Fruit fly (Drosophila melanogaster) whole organism, prepupa: ENCODE data around the gene CG9270.
A peak's percentile ranks its signal among the peaks of the same experiment; 100 is the strongest.

ENCODE experiments used
- CG11294 ChIP-seq: fragments of 200-800 bp; sonication (Bioruptor generic); IDR thresholded peaks from 2 replicates; pipeline ENCODE4 v1.3.6; 2022; ENCODE audit warnings: missing biosample characterization, missing genetic modification characterization
- CG11902 ChIP-seq: fragments of 200-800 bp; sonication (Bioruptor generic); optimal IDR thresholded peaks from 3 replicates; lab custom pipeline; 2016; ENCODE audit warnings: missing biosample characterization, missing genetic modification characterization
- CG15336 ChIP-seq: fragments of 200-800 bp; sonication (Bioruptor generic); IDR thresholded peaks from 2 replicates; pipeline ENCODE4 v1.3.6; 2022; ENCODE audit warnings: missing biosample characterization, missing genetic modification characterization
- CG3032 ChIP-seq: fragments of 200-800 bp; optimal IDR thresholded peaks from 2 replicates; lab custom pipeline; 2019; ENCODE audit warnings: missing biosample characterization, mild to moderate bottlenecking, missing genetic modification characterization, moderate library complexity
- CG3919 ChIP-seq: fragments of 200-800 bp; sonication (Bioruptor generic); optimal IDR thresholded peaks from 3 replicates; lab custom pipeline; 2016; ENCODE audit warnings: missing biosample characterization, missing genetic modification characterization
- CG6276 ChIP-seq: fragments of 200-800 bp; sonication (Bioruptor generic); optimal IDR thresholded peaks from 2 replicates; lab custom pipeline; 2017; ENCODE audit warnings: missing biosample characterization, mild to moderate bottlenecking, missing genetic modification characterization
- CG6792 ChIP-seq: fragments of 200-800 bp; sonication (Bioruptor generic); optimal IDR thresholded peaks from 3 replicates; lab custom pipeline; 2016; ENCODE audit warnings: missing biosample characterization, missing genetic modification characterization
- CG6854 ChIP-seq: fragments of 200-800 bp; sonication (Bioruptor generic); optimal IDR thresholded peaks from 2 replicates; lab custom pipeline; 2017; ENCODE audit warnings: missing biosample characterization, mild to moderate bottlenecking, missing genetic modification characterization
- CG8119 ChIP-seq: fragments of 200-800 bp; sonication (Bioruptor generic); IDR thresholded peaks from 3 replicates; pipeline ENCODE4 v1.3.6; 2022; ENCODE audit warnings: missing biosample characterization, missing genetic modification characterization
- CG8632 ChIP-seq: fragments of 200-800 bp; sonication (Bioruptor generic); optimal IDR thresholded peaks from 3 replicates; lab custom pipeline; 2016; ENCODE audit warnings: missing biosample characterization, missing genetic modification characterization
- Eip78C ChIP-seq: fragments of 200-800 bp; sonication (Bioruptor generic); peaks from one replicate; lab custom pipeline; 2016; ENCODE audit warnings: missing biosample characterization, missing genetic modification characterization
- Eip93F ChIP-seq: fragments of 200-800 bp; sonication (Bioruptor generic); optimal IDR thresholded peaks from 2 replicates; lab custom pipeline; 2016; ENCODE audit warnings: missing biosample characterization, mild to moderate bottlenecking, missing genetic modification characterization
- Gug ChIP-seq: fragments of 200-800 bp; sonication (Bioruptor generic); IDR thresholded peaks from 2 replicates; pipeline ENCODE4 v1.3.6; 2022; ENCODE audit warnings: missing biosample characterization, missing genetic modification characterization
- Hr38 ChIP-seq: sonication (Bioruptor generic); optimal IDR thresholded peaks from 2 replicates; lab custom pipeline; 2016; ENCODE audit warnings: missing biosample characterization, missing genetic modification characterization
- Hr39 ChIP-seq: fragments of 200-800 bp; sonication (Bioruptor generic); optimal IDR thresholded peaks from 2 replicates; lab custom pipeline; 2016; ENCODE audit warnings: missing biosample characterization, missing genetic modification characterization
- Lpt ChIP-seq: fragments of 200-800 bp; sonication (Bioruptor generic); optimal IDR thresholded peaks from 3 replicates; lab custom pipeline; 2016; ENCODE audit warnings: missing biosample characterization, missing genetic modification characterization
- Met ChIP-seq: fragments of 200-800 bp; sonication (Bioruptor generic); optimal IDR thresholded peaks from 3 replicates; lab custom pipeline; 2016; ENCODE audit warnings: missing biosample characterization, missing genetic modification characterization
- OdsH ChIP-seq: fragments of 200-800 bp; sonication (Bioruptor generic); optimal IDR thresholded peaks from 3 replicates; lab custom pipeline; 2016; ENCODE audit warnings: missing biosample characterization, missing genetic modification characterization
- Smox ChIP-seq: fragments of 200-800 bp; sonication (Bioruptor generic); optimal IDR thresholded peaks from 3 replicates; lab custom pipeline; 2016; ENCODE audit warnings: missing biosample characterization, missing genetic modification characterization
- Sox14 ChIP-seq: fragments of 200-800 bp; sonication (Bioruptor generic); optimal IDR thresholded peaks from 3 replicates; lab custom pipeline; 2016; ENCODE audit warnings: missing biosample characterization, missing genetic modification characterization
- acj6 ChIP-seq: fragments of 200-800 bp; sonication (Bioruptor generic); optimal IDR thresholded peaks from 3 replicates; lab custom pipeline; 2016; ENCODE audit warnings: missing biosample characterization, missing genetic modification characterization
- dac ChIP-seq: fragments of 200-800 bp; sonication (Bioruptor generic); optimal IDR thresholded peaks from 2 replicates; lab custom pipeline; 2017; ENCODE audit warnings: missing biosample characterization, mild to moderate bottlenecking, missing genetic modification characterization
- dsx ChIP-seq: fragments of 200-800 bp; optimal IDR thresholded peaks from 3 replicates; lab custom pipeline; 2019; ENCODE audit warnings: missing biosample characterization, mild to moderate bottlenecking, missing genetic modification characterization, moderate library complexity; ENCODE audit not compliant: poor library complexity, severe bottlenecking
- fd59A ChIP-seq: fragments of 200-800 bp; sonication (Bioruptor generic); optimal IDR thresholded peaks from 2 replicates; lab custom pipeline; 2017; ENCODE audit warnings: missing biosample characterization, mild to moderate bottlenecking, missing genetic modification characterization, missing genetic modification reagents
- lz ChIP-seq: fragments of 200-800 bp; sonication (Bioruptor generic); optimal IDR thresholded peaks from 3 replicates; lab custom pipeline; 2016; ENCODE audit warnings: missing biosample characterization, missing genetic modification characterization
- net ChIP-seq: fragments of 200-800 bp; sonication (Bioruptor generic); optimal IDR thresholded peaks from 3 replicates; lab custom pipeline; 2016; ENCODE audit warnings: missing biosample characterization, missing genetic modification characterization
- topi ChIP-seq: fragments of 200-800 bp; sonication (Bioruptor generic); optimal IDR thresholded peaks from 3 replicates; lab custom pipeline; 2016; ENCODE audit warnings: missing biosample characterization, missing genetic modification characterization

CG9270 gene

dm6 chr2L:20880476-20880875 lies 53.4 kb downstream of the CG9270 start (continued):
- TF ChIP-seq CG6854 (GFP tag; lab: Kevin White, UChicago) (no peak), CG3919 (GFP tag; lab: Kevin White, UChicago) (peak; percentile 14), Eip78C (GFP tag; lab: Kevin White, UChicago) (peak; percentile 70), topi (GFP tag; lab: Kevin White, UChicago) (peak; percentile 43), Met (GFP tag; lab: Kevin White, UChicago) (peak; percentile 57), lz (peak; percentile 47), CG11902 (no peak), Gug (GFP tag; lab: Robert Waterston, UW) (no peak), CG8119 (GFP tag; lab: Robert Waterston, UW) (no peak), Smox (GFP tag; lab: Kevin White, UChicago) (no peak), CG3032 (tag; lab: Kevin White, UChicago) (no peak), Hr39 (GFP tag; lab: Kevin White, UChicago) (peak; percentile 56), Sox14 (GFP tag; lab: Kevin White, UChicago) (peak; percentile 21), dsx (GFP tag; lab: Kevin White, UChicago) (no peak), CG15336 (GFP tag; lab: Robert Waterston, UW) (no peak), CG8632 (peak; percentile 31), CG6792 (GFP tag; lab: Kevin White, UChicago) (peak; percentile 26), acj6 (GFP tag; lab: Kevin White, UChicago) (peak; percentile 19), Lpt (GFP tag; lab: Kevin White, UChicago) (no peak), Hr38 (GFP tag; lab: Kevin White, UChicago) (no peak), Eip93F (GFP tag; lab: Kevin White, UChicago) (no peak), dac (GFP tag; lab: Kevin White, UChicago) (no peak), CG11294 (no peak), fd59A (GFP tag; lab: Kevin White, UChicago) (no peak), net (GFP tag; lab: Kevin White, UChicago) (peak; percentile 0), OdsH (GFP tag; lab: Kevin White, UChicago) (no peak)

dm6 chr2L:20879567-20880141 lies 54.3 kb downstream of the CG9270 start:
- TF ChIP-seq CG15336 (GFP tag; lab: Robert Waterston, UW), result no peak
- peak; percentile 11 for TF ChIP-seq Eip78C (GFP tag; lab: Kevin White, UChicago)
- peak; percentile 0 for TF ChIP-seq CG6276
- TF ChIP-seq, all 60 proteins: peak for 2
